Worm (Caenorhabditis elegans) whole organism, L1 larva: Measurements from ENCODE around the gene F11G11.15.

ENCODE experiments used
- ama-1 ChIP-seq: fragments of 150-350 bp; optimal IDR thresholded peaks from 2 replicates; lab custom pipeline; 2014
- ceh-82 ChIP-seq, 3 experiments: fragments of 150-350 bp in 1 of 3; sonication (generic microtip) in 2 of 3; optimal IDR thresholded peaks; 2 replicates each; lab custom pipeline; 2014 to 2017; ENCODE audit warnings: missing biosample characterization in 3 of 3, missing genetic modification characterization in 3 of 3
- dpl-1 ChIP-seq, 3 experiments: fragments of 150-350 bp in 2 of 3; sonication (generic microtip) in 1 of 3; optimal IDR thresholded peaks; 2 replicates each; lab custom pipeline; 2014 to 2017; ENCODE audit warnings: missing biosample characterization in 3 of 3, missing genetic modification characterization in 3 of 3, missing genetic modification reagents in 3 of 3
- elt-2 ChIP-seq: sonication (generic microtip); optimal IDR thresholded peaks from 2 replicates; lab custom pipeline; 2016; ENCODE audit warnings: missing genetic modification characterization, mild to moderate bottlenecking, inconsistent platforms, missing compliant biosample characterization, missing genetic modification reagents
- fkh-4 ChIP-seq: sonication (generic microtip); optimal IDR thresholded peaks from 2 replicates; lab custom pipeline; 2016; ENCODE audit warnings: missing compliant biosample characterization, missing genetic modification characterization, borderline replicate concordance
- irx-1 ChIP-seq: sonication (generic microtip); optimal IDR thresholded peaks from 2 replicates; lab custom pipeline; 2016; ENCODE audit warnings: missing genetic modification characterization, missing compliant biosample characterization
- jun-1 ChIP-seq: fragments of 150-350 bp; optimal IDR thresholded peaks from 2 replicates; lab custom pipeline; 2014; ENCODE audit warnings: missing biosample characterization, missing genetic modification reagents, missing genetic modification characterization
- lin-15B ChIP-seq: fragments of 150-350 bp; sonication (generic microtip); optimal IDR thresholded peaks from 3 replicates; lab custom pipeline; 2014; ENCODE audit warnings: missing biosample characterization, missing genetic modification characterization
- lin-35 ChIP-seq, 2 experiments: fragments of 150-350 bp; optimal IDR thresholded peaks; 2 replicates each; lab custom pipeline; 2014; ENCODE audit warnings: missing biosample characterization in 2 of 2, missing genetic modification characterization in 2 of 2, missing genetic modification reagents in 2 of 2
- lir-3 ChIP-seq: sonication (generic microtip); optimal IDR thresholded peaks from 2 replicates; lab custom pipeline; 2016; ENCODE audit warnings: mild to moderate bottlenecking, missing genetic modification characterization, moderate library complexity, missing compliant biosample characterization; ENCODE audit not compliant: poor library complexity
- nhr-76 ChIP-seq: sonication (generic microtip); optimal IDR thresholded peaks from 2 replicates; lab custom pipeline; 2017; ENCODE audit warnings: missing biosample characterization, missing genetic modification characterization
- sptf-1 ChIP-seq: fragments of 150-350 bp; optimal IDR thresholded peaks from 2 replicates; lab custom pipeline; 2014; ENCODE audit warnings: missing biosample characterization, missing genetic modification characterization

DNA sequence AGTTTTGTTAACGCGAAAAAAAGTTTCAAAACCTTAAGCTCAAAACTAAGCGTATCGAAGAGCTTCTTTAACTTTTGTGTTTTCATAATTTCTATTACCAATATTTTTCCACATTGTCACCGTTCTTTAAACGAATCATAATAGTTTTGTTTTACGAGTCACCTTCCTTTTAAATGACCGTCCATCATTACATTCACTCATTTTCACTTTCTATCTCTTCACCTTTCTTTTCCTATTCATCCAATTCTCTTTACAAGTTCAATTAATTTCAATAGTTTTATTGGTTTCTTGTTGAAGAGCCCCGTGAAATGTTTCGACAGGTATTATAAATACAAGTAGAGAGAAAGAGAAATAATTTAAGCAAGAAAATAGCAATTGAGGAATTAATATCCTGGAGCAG is 2.8 kb upstream of the F11G11.15 start:
- no peak for TF ChIP-seq ama-1 (lab: Kevin White, UChicago)
- TF ChIP-seq lin-15B = no peak
- no peak for TF ChIP-seq sptf-1
- no peak for TF ChIP-seq lin-35 (GFP tag; optimal IDR thresholded peaks at IDR 0.05; lab: Kevin White, UChicago)
- no peak for TF ChIP-seq jun-1 (tag; lab: Kevin White, UChicago)
- TF ChIP-seq nhr-76 = no peak
- no peak for TF ChIP-seq fkh-4 (tag; lab: Kevin White, UChicago)
- TF ChIP-seq elt-2 (tag; lab: Kevin White, UChicago) = no peak
- TF ChIP-seq lir-3 (tag; lab: Kevin White, UChicago) = no peak
- TF ChIP-seq ceh-82 (tag; optimal IDR thresholded peaks at IDR 0.05; lab: Kevin White, UChicago) = no peak
- no peak for TF ChIP-seq dpl-1 (GFP tag; optimal IDR thresholded peaks at IDR 0.05; lab: Kevin White, UChicago)
- no peak for TF ChIP-seq irx-1 (tag; lab: Kevin White, UChicago)
